Worm (Caenorhabditis elegans): ENCODE data around the gene lgc-28.
"Not testable (repeated sequence)": the region's sequence is repeated elsewhere in the genome, so short reads cannot be mapped to it uniquely, and the experiment has no call there.

- not testable (repeated sequence) for TF ChIP-seq R02D3.7, fos-1, nhr-28, daf-12, fkh-2, elt-1, nhr-77 (tag; optimal IDR thresholded peaks at IDR 0.05)
Observed at ce11 chrII:2616634-2617033, 8.3 kb upstream of the lgc-28 start, which contains the start of gene msrp-5.

All from whole organism, L3 larva.